Worm (Caenorhabditis elegans) whole organism, mixed stage, embryonic: ENCODE measurements around the gene nlp-50.

Source experiments
- M03D4.4 ChIP-seq: sonication (generic microtip); optimal IDR thresholded peaks from 2 replicates; lab custom pipeline; 2017; ENCODE audit warnings: mild to moderate bottlenecking, missing genetic modification characterization, missing compliant biosample characterization
- bed-3 ChIP-seq: fragments of 200-800 bp; sonication (Bioruptor generic); optimal IDR thresholded peaks from 3 replicates; lab custom pipeline; 2018; ENCODE audit warnings: mild to moderate bottlenecking, missing genetic modification characterization, moderate library complexity, missing compliant biosample characterization
- blmp-1 ChIP-seq: fragments of 150-350 bp; optimal IDR thresholded peaks from 2 replicates; lab custom pipeline; 2014; ENCODE audit warnings: missing biosample characterization, missing genetic modification characterization
- ceh-39 ChIP-seq: fragments of 150-350 bp; optimal IDR thresholded peaks from 2 replicates; lab custom pipeline; 2014; ENCODE audit warnings: missing biosample characterization, missing genetic modification characterization
- ceh-43 ChIP-seq: fragments of 200-800 bp; sonication (Bioruptor generic); optimal IDR thresholded peaks from 2 replicates; lab custom pipeline; 2018; ENCODE audit warnings: mild to moderate bottlenecking, missing genetic modification characterization, moderate library complexity, missing compliant biosample characterization
- ceh-83 ChIP-seq: fragments of 200-800 bp; sonication (Bioruptor generic); optimal IDR thresholded peaks from 2 replicates; lab custom pipeline; 2018; ENCODE audit warnings: mild to moderate bottlenecking, missing genetic modification characterization, missing compliant biosample characterization
- ces-1 ChIP-seq: fragments of 150-350 bp; optimal IDR thresholded peaks from 2 replicates; lab custom pipeline; 2014; ENCODE audit warnings: missing biosample characterization, missing genetic modification reagents, missing genetic modification characterization
- cnd-1 ChIP-seq: fragments of 200-800 bp; sonication (Bioruptor generic); optimal IDR thresholded peaks from 2 replicates; lab custom pipeline; 2018; ENCODE audit warnings: mild to moderate bottlenecking, missing genetic modification characterization, missing compliant biosample characterization
- drap-1 ChIP-seq: fragments of 200-800 bp; sonication (Bioruptor generic); optimal IDR thresholded peaks from 3 replicates; lab custom pipeline; 2018; ENCODE audit warnings: mild to moderate bottlenecking, missing genetic modification characterization, missing compliant biosample characterization
- elt-1 ChIP-seq: sonication (generic microtip); optimal IDR thresholded peaks from 2 replicates; lab custom pipeline; 2017; ENCODE audit warnings: missing genetic modification characterization, mild to moderate bottlenecking, missing compliant biosample characterization, antibody characterized with exemption, moderate library complexity, borderline replicate concordance; ENCODE audit not compliant: insufficient read depth
- elt-3 ChIP-seq: fragments of 150-350 bp; optimal IDR thresholded peaks from 2 replicates; lab custom pipeline; 2014; ENCODE audit warnings: missing biosample characterization, missing genetic modification characterization
- flh-1 ChIP-seq: fragments of 200-800 bp; sonication (Bioruptor generic); optimal IDR thresholded peaks from 2 replicates; lab custom pipeline; 2018; ENCODE audit warnings: mild to moderate bottlenecking, missing genetic modification characterization, moderate library complexity, missing compliant biosample characterization
- ham-2 ChIP-seq: fragments of 200-800 bp; sonication (Bioruptor generic); optimal IDR thresholded peaks from 2 replicates; lab custom pipeline; 2018; ENCODE audit warnings: mild to moderate bottlenecking, missing genetic modification characterization, missing compliant biosample characterization
- hlh-1 ChIP-seq: fragments of 150-350 bp; optimal IDR thresholded peaks from 2 replicates; lab custom pipeline; 2014; ENCODE audit warnings: missing biosample characterization, missing genetic modification reagents, missing genetic modification characterization
- lin-13 ChIP-seq: fragments of 150-350 bp; optimal IDR thresholded peaks from 2 replicates; lab custom pipeline; 2014; ENCODE audit warnings: missing biosample characterization, missing genetic modification characterization
- lin-32 ChIP-seq: fragments of 200-800 bp; sonication (Bioruptor generic); optimal IDR thresholded peaks from 2 replicates; lab custom pipeline; 2018; ENCODE audit warnings: mild to moderate bottlenecking, missing genetic modification characterization, missing compliant biosample characterization
- lsy-2 ChIP-seq: fragments of 150-350 bp; optimal IDR thresholded peaks from 2 replicates; lab custom pipeline; 2014; ENCODE audit warnings: missing biosample characterization, missing genetic modification characterization
- mab-5 ChIP-seq: fragments of 150-350 bp; optimal IDR thresholded peaks from 2 replicates; lab custom pipeline; 2014; ENCODE audit warnings: missing biosample characterization, missing genetic modification characterization
- mep-1 ChIP-seq: fragments of 150-350 bp; optimal IDR thresholded peaks from 2 replicates; lab custom pipeline; 2017; ENCODE audit warnings: missing biosample characterization, missing genetic modification reagents, missing genetic modification characterization, inconsistent platforms
- mls-2 ChIP-seq: sonication (generic microtip); optimal IDR thresholded peaks from 2 replicates; lab custom pipeline; 2016; ENCODE audit warnings: mild to moderate bottlenecking, missing genetic modification characterization, moderate library complexity, missing compliant biosample characterization
- nhr-12 ChIP-seq: fragments of 150-350 bp; optimal IDR thresholded peaks from 2 replicates; lab custom pipeline; 2014; ENCODE audit warnings: missing biosample characterization, missing genetic modification characterization
- nhr-2 ChIP-seq: fragments of 150-350 bp; optimal IDR thresholded peaks from 2 replicates; lab custom pipeline; 2014; ENCODE audit warnings: missing biosample characterization, missing genetic modification characterization
- nhr-237 ChIP-seq: fragments of 150-350 bp; optimal IDR thresholded peaks from 2 replicates; lab custom pipeline; 2014; ENCODE audit warnings: missing biosample characterization, missing genetic modification characterization
- nhr-28 ChIP-seq: fragments of 150-350 bp; optimal IDR thresholded peaks from 2 replicates; lab custom pipeline; 2014; ENCODE audit warnings: missing biosample characterization, missing genetic modification characterization
- nhr-76 ChIP-seq: sonication (generic microtip); optimal IDR thresholded peaks from 2 replicates; lab custom pipeline; 2017; ENCODE audit warnings: missing biosample characterization, missing genetic modification characterization
- pha-4 ChIP-seq: fragments of 150-350 bp; optimal IDR thresholded peaks from 2 replicates; lab custom pipeline; 2018; ENCODE audit warnings: missing biosample characterization, missing genetic modification reagents, missing genetic modification characterization
- sem-2 ChIP-seq: fragments of 200-800 bp; sonication (Bioruptor generic); optimal IDR thresholded peaks from 2 replicates; lab custom pipeline; 2018; ENCODE audit warnings: mild to moderate bottlenecking, missing genetic modification characterization, missing compliant biosample characterization
- snpc-4 ChIP-seq: fragments of 150-350 bp; optimal IDR thresholded peaks from 2 replicates; lab custom pipeline; 2014; ENCODE audit warnings: missing biosample characterization, missing genetic modification characterization
- sptf-1 ChIP-seq: sonication (generic microtip); optimal IDR thresholded peaks from 2 replicates; lab custom pipeline; 2017; ENCODE audit warnings: mild to moderate bottlenecking, missing genetic modification characterization, moderate library complexity, missing compliant biosample characterization
- tbx-8 ChIP-seq: fragments of 200-800 bp; sonication (Bioruptor generic); optimal IDR thresholded peaks from 2 replicates; lab custom pipeline; 2018; ENCODE audit warnings: mild to moderate bottlenecking, missing genetic modification characterization, moderate library complexity, missing compliant biosample characterization
- unc-120 ChIP-seq: sonication (generic microtip); optimal IDR thresholded peaks from 2 replicates; lab custom pipeline; 2017; ENCODE audit warnings: missing genetic modification characterization, missing compliant biosample characterization; ENCODE audit not compliant: poor library complexity, severe bottlenecking
- unc-39 ChIP-seq: fragments of 150-350 bp; optimal IDR thresholded peaks from 2 replicates; lab custom pipeline; 2014; ENCODE audit warnings: missing biosample characterization, missing genetic modification characterization
- unc-62 ChIP-seq: fragments of 150-350 bp; optimal IDR thresholded peaks from 2 replicates; lab custom pipeline; 2014; ENCODE audit warnings: missing biosample characterization, missing genetic modification reagents, missing genetic modification characterization
- zip-8 ChIP-seq: fragments of 150-350 bp; optimal IDR thresholded peaks from 2 replicates; lab custom pipeline; 2014; ENCODE audit warnings: missing biosample characterization, missing genetic modification characterization
- ztf-11 ChIP-seq: fragments of 150-350 bp; optimal IDR thresholded peaks from 2 replicates; lab custom pipeline; 2014; ENCODE audit warnings: missing biosample characterization, missing genetic modification characterization

nlp-50 gene

ce11 chrII:6721581-6721980, 43.3 kb upstream of the nlp-50 start:
- TF ChIP-seq zip-8 (no peak), ceh-83 (no peak), blmp-1 (no peak), mab-5 (no peak), drap-1 (GFP tag; lab: Kevin White, UChicago) (peak; percentile 30), cnd-1 (tag; lab: Kevin White, UChicago) (no peak), sptf-1 (tag; lab: Kevin White, UChicago) (peak; percentile 42), nhr-2 (no peak), unc-39 (tag; lab: Kevin White, UChicago) (peak; percentile 48), elt-3 (tag; lab: Kevin White, UChicago) (no peak), nhr-237 (tag; lab: Kevin White, UChicago) (no peak), bed-3 (peak; percentile 34), nhr-28 (tag; lab: Kevin White, UChicago) (no peak), lin-32 (GFP tag; lab: Kevin White, UChicago) (no peak), unc-120 (peak; percentile 41), M03D4.4 (tag; lab: Kevin White, UChicago) (peak; percentile 52), mls-2 (tag; lab: Kevin White, UChicago) (no peak), elt-1 (tag; lab: Kevin White, UChicago) (no peak), nhr-12 (tag; lab: Kevin White, UChicago) (no peak), ceh-43 (no peak), ces-1 (no peak), pha-4 (tag; lab: Kevin White, UChicago) (no peak), mep-1 (tag; lab: Kevin White, UChicago) (peak; percentile 5), lin-13 (tag; lab: Kevin White, UChicago) (no peak), unc-62 (no peak), ceh-39 (tag; lab: Kevin White, UChicago) (no peak), nhr-76 (no peak), ztf-11 (tag; lab: Kevin White, UChicago) (no peak), lsy-2 (tag; lab: Kevin White, UChicago) (no peak), hlh-1 (no peak), flh-1 (GFP tag; lab: Kevin White, UChicago) (no peak), sem-2 (no peak), tbx-8 (GFP tag; lab: Kevin White, UChicago) (no peak), ham-2 (GFP tag; lab: Kevin White, UChicago) (no peak), snpc-4 (tag; lab: Kevin White, UChicago) (no peak)

ce11 chrII:6726814-6727213, 38.0 kb upstream of the nlp-50 start:
- peak; percentile 61 for TF ChIP-seq unc-62
- no peak for TF ChIP-seq unc-39 (tag; lab: Kevin White, UChicago)
- peak; percentile 11 for TF ChIP-seq ces-1
- no peak for TF ChIP-seq mls-2 (tag; lab: Kevin White, UChicago)

- TF ChIP-seq unc-62, result peak; percentile 31
- TF ChIP-seq cnd-1 (tag; lab: Kevin White, UChicago), result no peak
- peak; percentile 24 for TF ChIP-seq unc-120
- TF ChIP-seq lin-13 (tag; lab: Kevin White, UChicago), result no peak
- TF ChIP-seq mep-1 (tag; lab: Kevin White, UChicago), result peak; percentile 2
- no peak for TF ChIP-seq flh-1 (GFP tag; lab: Kevin White, UChicago)
- TF ChIP-seq ces-1, result peak; percentile 77
- TF ChIP-seq sptf-1 (tag; lab: Kevin White, UChicago), result peak; percentile 22
These were observed 35.5 kb upstream of the nlp-50 start, which contains the start of gene T14B4.8 for ce11 chrII:6729331-6729730. Gene T14B4.8, minus strand, starts transcription at chrII:6729390.

- TF ChIP-seq ceh-43 (no peak), sptf-1 (tag; lab: Kevin White, UChicago) (no peak), ztf-11 (tag; lab: Kevin White, UChicago) (no peak), mab-5 (no peak), unc-120 (no peak), nhr-28 (tag; lab: Kevin White, UChicago) (no peak), ces-1 (no peak), ceh-39 (tag; lab: Kevin White, UChicago) (no peak), tbx-8 (GFP tag; lab: Kevin White, UChicago) (no peak), drap-1 (GFP tag; lab: Kevin White, UChicago) (no peak), unc-39 (tag; lab: Kevin White, UChicago) (no peak), pha-4 (tag; lab: Kevin White, UChicago) (no peak), cnd-1 (tag; lab: Kevin White, UChicago) (no peak), unc-62 (no peak), bed-3 (no peak), lsy-2 (tag; lab: Kevin White, UChicago) (no peak)
- TF ChIP-seq, all 35 proteins: peak for 0
These were observed 31.1 kb upstream of the nlp-50 start, which contains the start of gene T14B4.9 for ce11 chrII:6733718-6734117. Gene T14B4.9, minus strand, starts transcription at chrII:6733818.
